Fruit fly (Drosophila melanogaster): ENCODE measurements around the gene Cchl.

dm6 chr3R:22040400-22040799 is 13.1 kb upstream of the Cchl start:
- no peak for TF ChIP-seq Myc (optimal IDR thresholded peaks at IDR 0.05)
- TF ChIP-seq pan (optimal IDR thresholded peaks at IDR 0.05): no peak
- TF ChIP-seq Abd-B (GFP tag; optimal IDR thresholded peaks at IDR 0.05): no peak
- no peak for TF ChIP-seq brk (GFP tag; optimal IDR thresholded peaks at IDR 0.05)
- no peak for TF ChIP-seq Vsx2 (GFP tag; optimal IDR thresholded peaks at IDR 0.05; ENCODE audit: partially characterized antibody)
- TF ChIP-seq N (GFP tag; optimal IDR thresholded peaks at IDR 0.05): no peak
- no peak for TF ChIP-seq foxo (GFP tag; optimal IDR thresholded peaks at IDR 0.05)

All from whole organism, wandering third instar larva.